Fruit fly (Drosophila melanogaster): Measurements from ENCODE around the gene CG42266.
A peak's percentile ranks its signal among the peaks of the same experiment; 100 is the strongest.

CG42266 gene

DNA sequence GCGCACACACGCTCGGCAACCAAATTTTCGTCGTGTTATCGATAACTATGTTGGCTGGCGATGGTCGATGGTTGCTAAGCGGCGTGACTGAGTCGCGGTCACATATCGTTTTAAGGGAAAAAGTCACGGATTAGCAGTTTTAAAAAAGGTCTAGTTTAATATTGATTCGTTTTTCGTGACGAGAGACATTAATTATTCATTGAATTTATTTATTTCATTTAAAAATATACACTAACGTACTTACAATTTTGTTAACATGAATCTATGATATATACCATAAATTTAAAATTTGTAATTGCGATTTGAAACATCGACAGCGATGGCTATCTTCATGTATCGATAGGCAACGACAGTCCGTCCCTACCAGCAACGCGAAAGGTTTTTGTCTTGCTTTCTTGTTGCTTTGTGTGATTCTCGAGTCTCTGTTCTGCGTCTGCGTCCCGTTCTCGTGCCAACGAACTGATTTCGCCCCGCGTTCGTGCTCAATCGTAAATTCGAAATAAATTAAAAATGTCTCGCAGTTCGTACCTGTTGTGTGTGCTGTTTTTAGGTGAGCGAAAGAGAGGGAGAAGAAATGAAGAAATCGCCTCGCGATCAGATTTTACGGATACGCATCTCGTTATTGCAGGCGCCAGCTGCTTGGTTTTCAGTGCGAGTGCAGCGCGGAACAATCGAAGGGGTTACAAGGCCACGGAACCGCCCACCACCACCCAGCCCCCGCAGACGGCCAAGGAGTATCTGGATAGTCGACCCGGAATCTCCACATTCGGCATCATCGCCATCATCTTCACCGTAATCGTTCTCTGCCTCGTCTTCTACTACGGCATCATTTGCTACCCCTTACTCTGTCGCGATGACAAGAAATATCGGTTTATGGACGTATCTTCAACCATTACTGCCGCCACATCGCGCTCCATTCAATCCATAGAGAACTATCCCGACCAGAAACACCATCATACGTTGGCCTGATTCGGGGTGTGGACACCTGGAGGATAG lies 12.7 kb upstream of the CG42266 start, which contains the start of the genes Hyls1, chif and CG4455 (continued):
- TF ChIP-seq pfk (GFP tag; optimal IDR thresholded peaks at IDR 0.05) = no peak
- TF ChIP-seq CG13287 (GFP tag; IDR thresholded peaks at IDR 0.05; ENCODE audit: partially characterized antibody) = peak; percentile 88
- no peak for TF ChIP-seq CG13296 (GFP tag; optimal IDR thresholded peaks at IDR 0.05)
- peak; percentile 98 for TF ChIP-seq Sin3A (optimal IDR thresholded peaks at IDR 0.05)
- peak; percentile 34 for TF ChIP-seq Sry-β (GFP tag; optimal IDR thresholded peaks at IDR 0.05)
- TF ChIP-seq Side (GFP tag; optimal IDR thresholded peaks at IDR 0.05) = no peak
- TF ChIP-seq seq (GFP tag; IDR thresholded peaks at IDR 0.05) = no peak
- no peak for TF ChIP-seq org-1 (GFP tag; optimal IDR thresholded peaks at IDR 0.05)
- no peak for TF ChIP-seq z (GFP tag; IDR thresholded peaks at IDR 0.05)
- TF ChIP-seq GATAe (GFP tag; conservative IDR thresholded peaks at IDR 0.05) = no peak
- peak; percentile 3 for TF ChIP-seq NfI (GFP tag; optimal IDR thresholded peaks at IDR 0.05)
- no peak for TF ChIP-seq Fer1 (GFP tag; optimal IDR thresholded peaks at IDR 0.05)
- TF ChIP-seq klu (GFP tag; IDR thresholded peaks at IDR 0.05) = no peak
- TF ChIP-seq Gsc (GFP tag; IDR thresholded peaks at IDR 0.05) = no peak
- no peak for TF ChIP-seq so (GFP tag; IDR thresholded peaks at IDR 0.05)
- no peak; the same call in 1 of the 2 replicates for TF ChIP-seq Xrp1 (GFP tag; IDR thresholded peaks at IDR 0.05)
- no peak for TF ChIP-seq CG3065 (GFP tag; optimal IDR thresholded peaks at IDR 0.05)
- peak; percentile 42; the same call in 1 of the 3 replicates for TF ChIP-seq ci (GFP tag; IDR thresholded peaks at IDR 0.05)
- peak; percentile 23 for TF ChIP-seq scrt (GFP tag; optimal IDR thresholded peaks at IDR 0.05)
- no peak for TF ChIP-seq Hr39 (optimal IDR thresholded peaks at IDR 0.05)
- peak; percentile 46 for TF ChIP-seq Meics (GFP tag; optimal IDR thresholded peaks at IDR 0.05)
- TF ChIP-seq CG8359 (GFP tag; optimal IDR thresholded peaks at IDR 0.05; ENCODE audit: borderline replicate concordance) = no peak
- no peak for TF ChIP-seq CG6813 (GFP tag; optimal IDR thresholded peaks at IDR 0.05)
- TF ChIP-seq CG1233 (GFP tag; optimal IDR thresholded peaks at IDR 0.05) = no peak
- TF ChIP-seq zen (tag; optimal IDR thresholded peaks at IDR 0.05) = no peak
- no peak for TF ChIP-seq C15 (GFP tag; IDR thresholded peaks at IDR 0.05)
- no peak for TF ChIP-seq pb (GFP tag; optimal IDR thresholded peaks at IDR 0.05)
- peak; percentile 79; the same call in 2 of the 3 replicates for TF ChIP-seq mld (GFP tag; IDR thresholded peaks at IDR 0.05; ENCODE audit: partially characterized antibody)
- peak; percentile 43 for TF ChIP-seq CG2120 (GFP tag; optimal IDR thresholded peaks at IDR 0.05)
- no peak for TF ChIP-seq prd (optimal IDR thresholded peaks at IDR 0.05)
- peak; percentile 29; the same call in 1 of the 3 replicates for TF ChIP-seq prd (GFP tag; IDR thresholded peaks at IDR 0.05)
- no peak for TF ChIP-seq CG1792 (GFP tag; optimal IDR thresholded peaks at IDR 0.05)
- TF ChIP-seq CG31388 (GFP tag; optimal IDR thresholded peaks at IDR 0.05) = no peak
- TF ChIP-seq gsb (GFP tag; IDR thresholded peaks at IDR 0.05) = no peak
- TF ChIP-seq CG6272 (GFP tag; IDR thresholded peaks at IDR 0.05) = no peak
- TF ChIP-seq CG7372 (GFP tag; IDR thresholded peaks at IDR 0.05) = no peak
- TF ChIP-seq Taf1 (GFP tag; IDR thresholded peaks at IDR 0.05) = no peak
- no peak for TF ChIP-seq esg (GFP tag; conservative IDR thresholded peaks at IDR 0.05)
- peak; percentile 40 for TF ChIP-seq Dp (GFP tag; optimal IDR thresholded peaks at IDR 0.05)
- peak; percentile 86 for TF ChIP-seq sna (GFP tag; IDR thresholded peaks at IDR 0.05; ENCODE audit: partially characterized antibody)
- no peak for TF ChIP-seq CG16779 (GFP tag; IDR thresholded peaks at IDR 0.05)
- TF ChIP-seq slou (GFP tag; optimal IDR thresholded peaks at IDR 0.05) = peak; percentile 13
- TF ChIP-seq sc (optimal IDR thresholded peaks at IDR 0.05) = no peak
- TF ChIP-seq sc (GFP tag; optimal IDR thresholded peaks at IDR 0.05) = no peak
- TF ChIP-seq crol (GFP tag; IDR thresholded peaks at IDR 0.05) = no peak
- TF ChIP-seq unc-4 (GFP tag; IDR thresholded peaks at IDR 0.05; ENCODE audit: partially characterized antibody) = peak; percentile 89
- TF ChIP-seq her (GFP tag; optimal IDR thresholded peaks at IDR 0.05) = no peak
- TF ChIP-seq Mrtf (GFP tag; IDR thresholded peaks at IDR 0.05) = no peak
- TF ChIP-seq CG17829 (tag; optimal IDR thresholded peaks at IDR 0.05) = peak; percentile 70
- peak; percentile 85 for TF ChIP-seq CG2129 (GFP tag; IDR thresholded peaks at IDR 0.05; ENCODE audit: partially characterized antibody)

Data from whole organism, embryonic.